Fruit fly (Drosophila melanogaster) whole organism, embryonic: Measurements from ENCODE around the gene CG14454.

Experiments
- Antp ChIP-seq: fragments of 200-800 bp; sonication (Bioruptor generic); optimal IDR thresholded peaks from 3 replicates; lab custom pipeline; 2016; ENCODE audit warnings: missing biosample characterization, missing genetic modification characterization
- Atf6 ChIP-seq: fragments of 200-800 bp; sonication (Bioruptor generic); IDR thresholded peaks from 2 replicates; pipeline ENCODE4 v1.3.6; 2022; ENCODE audit warnings: missing biosample characterization, missing genetic modification characterization
- CG10147 ChIP-seq: fragments of 200-800 bp; sonication (Bioruptor generic); optimal IDR thresholded peaks from 2 replicates; lab custom pipeline; 2019; ENCODE audit warnings: missing biosample characterization, mild to moderate bottlenecking, missing genetic modification characterization, moderate library complexity
- CG11085 ChIP-seq: fragments of 200-800 bp; sonication (Bioruptor generic); IDR thresholded peaks from 2 replicates; pipeline ENCODE4 v1.3.6; 2022; ENCODE audit warnings: missing biosample characterization, missing genetic modification characterization
- CG11456 ChIP-seq: fragments of 200-800 bp; sonication (Bioruptor generic); IDR thresholded peaks from 3 replicates; pipeline ENCODE4 v1.3.6; 2022; ENCODE audit warnings: missing biosample characterization, missing genetic modification characterization
- CG12299 ChIP-seq: fragments of 200-800 bp; sonication (Bioruptor generic); optimal IDR thresholded peaks from 2 replicates; lab custom pipeline; 2018; ENCODE audit warnings: missing biosample characterization, mild to moderate bottlenecking, missing genetic modification characterization
- CG13775 ChIP-seq: fragments of 200-800 bp; sonication (Bioruptor generic); optimal IDR thresholded peaks from 3 replicates; lab custom pipeline; 2017; ENCODE audit warnings: missing biosample characterization, mild to moderate bottlenecking, missing genetic modification characterization
- CG14965 ChIP-seq: fragments of 200-800 bp; sonication (Bioruptor generic); optimal IDR thresholded peaks from 2 replicates; lab custom pipeline; 2016; ENCODE audit warnings: missing biosample characterization, missing genetic modification characterization, borderline replicate concordance
- CG17186 ChIP-seq: fragments of 200-800 bp; sonication (Bioruptor generic); optimal IDR thresholded peaks from 3 replicates; lab custom pipeline; 2017; ENCODE audit warnings: missing biosample characterization, missing genetic modification reagents, missing genetic modification characterization
- CG1792 ChIP-seq: fragments of 200-800 bp; sonication (Bioruptor generic); optimal IDR thresholded peaks from 2 replicates; lab custom pipeline; 2016; ENCODE audit warnings: missing biosample characterization, missing genetic modification characterization
- CG18764 ChIP-seq: fragments of 200-800 bp; sonication (Bioruptor generic); optimal IDR thresholded peaks from 3 replicates; lab custom pipeline; 2016; ENCODE audit warnings: missing biosample characterization, missing genetic modification characterization
- CG2712 ChIP-seq: fragments of 200-800 bp; optimal IDR thresholded peaks from 3 replicates; lab custom pipeline; 2019; ENCODE audit warnings: missing biosample characterization, mild to moderate bottlenecking, missing genetic modification characterization, moderate library complexity
- CG34376 ChIP-seq: fragments of 200-800 bp; sonication (Bioruptor generic); optimal IDR thresholded peaks from 2 replicates; lab custom pipeline; 2018; ENCODE audit warnings: missing biosample characterization, mild to moderate bottlenecking, missing genetic modification characterization
- CG43689 ChIP-seq: fragments of 200-800 bp; sonication (Bioruptor generic); IDR thresholded peaks from 2 replicates; pipeline ENCODE4 v1.3.6; 2022; ENCODE audit warnings: missing biosample characterization, missing genetic modification characterization
- CG8089 ChIP-seq: fragments of 200-800 bp; sonication (Bioruptor generic); optimal IDR thresholded peaks from 3 replicates; lab custom pipeline; 2016; ENCODE audit warnings: missing biosample characterization, missing genetic modification characterization
- CG8290 ChIP-seq, 3 experiments: fragments of 200-800 bp; sonication (Bioruptor generic); optimal IDR thresholded peaks; 2 replicates each; lab custom pipeline; 2016 to 2019; ENCODE audit warnings: missing biosample characterization in 3 of 3, missing genetic modification characterization in 3 of 3, mild to moderate bottlenecking in 2 of 3, moderate library complexity in 1 of 3
- CG9215 ChIP-seq: fragments of 200-800 bp; sonication (Bioruptor generic); IDR thresholded peaks from 2 replicates; pipeline ENCODE4 v1.3.6; 2022; ENCODE audit warnings: missing biosample characterization, missing genetic modification characterization
- Dll ChIP-seq: fragments of 200-800 bp; sonication (Bioruptor generic); IDR thresholded peaks from 4 replicates; pipeline ENCODE4 v1.3.6; 2022; ENCODE audit warnings: missing biosample characterization, missing genetic modification characterization; ENCODE audit not compliant: partially characterized antibody
- Fer2 ChIP-seq: fragments of 200-800 bp; sonication (Bioruptor generic); optimal IDR thresholded peaks from 2 replicates; lab custom pipeline; 2018; ENCODE audit warnings: missing biosample characterization, mild to moderate bottlenecking, missing genetic modification characterization, moderate library complexity
- Hey ChIP-seq: fragments of 200-800 bp; sonication (Bioruptor generic); optimal IDR thresholded peaks from 3 replicates; lab custom pipeline; 2018; ENCODE audit warnings: missing biosample characterization, mild to moderate bottlenecking, missing genetic modification characterization
- Jarid2 ChIP-seq: fragments of 200-800 bp; sonication (Bioruptor generic); optimal IDR thresholded peaks from 3 replicates; lab custom pipeline; 2017; ENCODE audit warnings: mild to moderate bottlenecking, missing biosample characterization, missing genetic modification reagents, missing genetic modification characterization
- NC2α ChIP-seq: fragments of 200-800 bp; sonication (Bioruptor generic); optimal IDR thresholded peaks from 2 replicates; lab custom pipeline; 2016; ENCODE audit warnings: missing biosample characterization, missing genetic modification characterization
- Ptx1 ChIP-seq: fragments of 200-800 bp; sonication (Bioruptor generic); IDR thresholded peaks from 2 replicates; pipeline ENCODE4 v1.3.6; 2022; ENCODE audit warnings: missing biosample characterization, missing genetic modification characterization
- crp ChIP-seq, 2 experiments: fragments of 200-800 bp; sonication (Bioruptor generic); optimal IDR thresholded peaks; 2 replicates in 1 of 2; 3 replicates in 1 of 2; lab custom pipeline; 2017; ENCODE audit warnings: missing biosample characterization in 2 of 2, missing genetic modification characterization in 2 of 2, mild to moderate bottlenecking in 1 of 2, moderate library complexity in 1 of 2
- dan ChIP-seq: fragments of 200-800 bp; sonication (Bioruptor generic); IDR thresholded peaks from 2 replicates; pipeline ENCODE4 v1.3.6; 2022; ENCODE audit warnings: missing biosample characterization, missing genetic modification characterization
- eyg ChIP-seq: fragments of 200-800 bp; sonication (Bioruptor generic); optimal IDR thresholded peaks from 3 replicates; lab custom pipeline; 2016; ENCODE audit warnings: missing biosample characterization, missing genetic modification characterization
- hkb ChIP-seq, 2 experiments: fragments of 200-800 bp in 1 of 2; fragments of >200 bp in 1 of 2; sonication (Bioruptor generic) in 1 of 2; IDR thresholded peaks in 1 of 2; optimal IDR thresholded peaks in 1 of 2; 2 replicates each; pipeline versions ENCODE4 v1.3.6 to Lab custom; 2017 to 2022; ENCODE audit warnings: missing biosample characterization in 1 of 2, missing genetic modification characterization in 1 of 2
- jing ChIP-seq: fragments of 200-800 bp; sonication (Bioruptor generic); optimal IDR thresholded peaks from 2 replicates; lab custom pipeline; 2018; ENCODE audit warnings: missing biosample characterization, mild to moderate bottlenecking, missing genetic modification characterization
- lbe ChIP-seq: fragments of 200-800 bp; sonication (Bioruptor generic); optimal IDR thresholded peaks from 2 replicates; lab custom pipeline; 2016; ENCODE audit warnings: missing biosample characterization, mild to moderate bottlenecking, missing genetic modification characterization
- mirr ChIP-seq: fragments of 200-800 bp; sonication (Bioruptor generic); optimal IDR thresholded peaks from 3 replicates; lab custom pipeline; 2018; ENCODE audit warnings: missing biosample characterization, mild to moderate bottlenecking, missing genetic modification characterization
- prd ChIP-seq, 3 experiments: fragments of >200 bp in 2 of 3; fragments of 200-800 bp in 1 of 3; sonication (Bioruptor generic) in 1 of 3; optimal IDR thresholded peaks in 2 of 3; IDR thresholded peaks in 1 of 3; 2 replicates in 2 of 3; 3 replicates in 1 of 3; pipeline versions ENCODE4 v1.3.6 to Lab custom; 2017 to 2022; ENCODE audit warnings: missing biosample characterization in 1 of 3, missing genetic modification characterization in 1 of 3
- repo ChIP-seq: fragments of 200-800 bp; sonication (Bioruptor generic); optimal IDR thresholded peaks from 2 replicates; lab custom pipeline; 2016; ENCODE audit warnings: missing biosample characterization, missing genetic modification characterization
- shn ChIP-seq: fragments of 200-800 bp; sonication (Bioruptor generic); optimal IDR thresholded peaks from 3 replicates; lab custom pipeline; 2016; ENCODE audit warnings: missing biosample characterization, missing genetic modification characterization
- tin ChIP-seq: fragments of 200-800 bp; sonication (Bioruptor generic); optimal IDR thresholded peaks from 3 replicates; lab custom pipeline; 2016; ENCODE audit warnings: missing biosample characterization, missing genetic modification characterization
- tx ChIP-seq: fragments of 200-800 bp; sonication (Bioruptor generic); optimal IDR thresholded peaks from 2 replicates; lab custom pipeline; 2016; ENCODE audit warnings: missing biosample characterization, missing genetic modification characterization

The CG14454 gene

dm6 chr3L:22665110-22665509, 27.2 kb downstream of the CG14454 start (continued):
- TF ChIP-seq mirr (GFP tag; lab: Kevin White, UChicago) (no peak), hkb (optimal IDR thresholded peaks at IDR 0.05; lab: Kevin White, UChicago) (no peak), hkb (GFP tag; IDR thresholded peaks at IDR 0.05; lab: Robert Waterston, UW) (no peak), eyg (GFP tag; lab: Kevin White, UChicago) (no peak), CG10147 (GFP tag; lab: Kevin White, UChicago) (no peak), shn (GFP tag; lab: Kevin White, UChicago) (no peak), CG11456 (GFP tag; lab: Robert Waterston, UW) (no peak), Atf6 (GFP tag; lab: Robert Waterston, UW) (peak; percentile 52; the same call in 1 of the 2 replicates), CG14965 (GFP tag; lab: Kevin White, UChicago) (no peak), prd (optimal IDR thresholded peaks at IDR 0.05; lab: Kevin White, UChicago) (no peak), prd (GFP tag; IDR thresholded peaks at IDR 0.05; lab: Robert Waterston, UW) (peak; percentile 72; the same call in 2 of the 3 replicates), tin (peak; percentile 21)

- TF ChIP-seq Jarid2 (no peak), tx (GFP tag; lab: Kevin White, UChicago) (no peak), CG8290 (GFP tag; optimal IDR thresholded peaks at IDR 0.05; lab: Kevin White, UChicago) (no peak), CG8290 (tag; optimal IDR thresholded peaks at IDR 0.05; lab: Kevin White, UChicago) (no peak), CG9215 (GFP tag; lab: Robert Waterston, UW) (no peak), CG2712 (tag; lab: Kevin White, UChicago) (no peak), Hey (no peak), jing (GFP tag; lab: Kevin White, UChicago) (no peak), crp (GFP tag; optimal IDR thresholded peaks at IDR 0.05; lab: Kevin White, UChicago) (no peak), dan (GFP tag; lab: Robert Waterston, UW) (no peak)
These were observed 39.9 kb downstream of the CG14454 start, which contains the start of gene CG33772 for dm6 chr3L:22652425-22652824. TSS of gene CG33772 (minus strand) at chr3L:22652525.

- TF ChIP-seq CG8089 (GFP tag; lab: Kevin White, UChicago) (no peak), CG13775 (GFP tag; lab: Kevin White, UChicago) (no peak), NC2α (no peak), CG34376 (no peak), Antp (no peak)
- TF ChIP-seq, all 482 proteins: peak for 0
These were observed 43.2 kb downstream of the CG14454 start, which contains the start of gene CG33771 for dm6 chr3L:22649096-22649495. TSS of gene CG33771 (plus strand) at chr3L:22649396.

- no peak for TF ChIP-seq CG11085
- TF ChIP-seq lbe = no peak
- TF ChIP-seq repo = no peak
- TF ChIP-seq Dll (GFP tag; lab: Robert Waterston, UW) = no peak
- no peak for TF ChIP-seq CG17186 (GFP tag; lab: Kevin White, UChicago)
- TF ChIP-seq CG12299 (tag; lab: Kevin White, UChicago) = no peak
- TF ChIP-seq CG1792 (GFP tag; lab: Kevin White, UChicago) = no peak
- no peak for TF ChIP-seq Ptx1 (GFP tag; lab: Robert Waterston, UW)
- TF ChIP-seq CG43689 (GFP tag; lab: Robert Waterston, UW) = no peak
- TF ChIP-seq CG18764 (GFP tag; lab: Kevin White, UChicago) = no peak
- TF ChIP-seq Fer2 (tag; lab: Kevin White, UChicago) = no peak
These were observed 44.0 kb downstream of the CG14454 start, which contains the start of gene CG33770 for dm6 chr3L:22648372-22648771. TSS of gene CG33770 (plus strand) at chr3L:22648672.
